Worm (Caenorhabditis elegans): ENCODE measurements around the gene tag-297.

DNA sequence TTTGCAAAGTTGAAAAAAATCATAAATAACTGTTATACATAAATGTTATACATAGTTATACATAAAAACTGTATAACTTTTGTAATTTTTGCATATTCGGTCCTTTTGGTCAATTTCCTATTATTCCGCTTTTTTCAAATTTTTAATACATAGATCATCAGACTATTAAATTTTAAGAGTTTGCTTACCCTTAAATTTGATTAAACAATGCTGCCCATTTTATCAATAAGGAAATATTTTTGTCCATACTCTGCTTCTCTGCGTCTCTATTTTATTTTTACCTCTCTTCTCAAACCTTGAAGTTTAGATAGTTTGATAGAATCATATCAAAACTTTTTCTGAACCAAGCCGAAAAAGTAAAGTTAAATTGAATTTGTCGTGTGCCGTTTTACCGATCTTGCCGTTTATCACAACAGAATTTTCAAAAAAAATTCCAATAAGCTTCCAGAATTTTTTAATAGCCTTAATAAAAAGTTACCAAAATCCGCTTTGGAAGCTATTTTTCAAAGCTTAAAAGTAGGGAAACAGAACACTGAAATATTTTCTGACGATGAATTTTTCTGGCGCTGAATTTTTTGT, 28.1 kb upstream of the tag-297 start:
- TF ChIP-seq nhr-77 (tag; optimal IDR thresholded peaks at IDR 0.05) (no peak), ZK546.5 (tag; optimal IDR thresholded peaks at IDR 0.05) (no peak), snpc-4 (tag; optimal IDR thresholded peaks at IDR 0.05) (no peak), unc-39 (tag; optimal IDR thresholded peaks at IDR 0.05) (no peak), ztf-11 (tag; optimal IDR thresholded peaks at IDR 0.05) (no peak), nhr-12 (tag; optimal IDR thresholded peaks at IDR 0.05) (no peak)

Data from whole organism, L2 larva.